Worm (Caenorhabditis elegans) whole organism, young adult: ENCODE results near the gene nhr-70.

Experiments used
- K11D2.4 ChIP-seq: fragments of 200-800 bp; sonication (Bioruptor generic); IDR thresholded peaks from 2 replicates; pipeline ENCODE4 v1.3.6; 2022; ENCODE audit warnings: missing genetic modification reagents, missing genetic modification characterization, missing compliant biosample characterization
- T07F8.4 ChIP-seq: sonication (generic microtip); optimal IDR thresholded peaks from 2 replicates; lab custom pipeline; 2016; ENCODE audit warnings: mild to moderate bottlenecking, missing genetic modification characterization, moderate library complexity, missing compliant biosample characterization
- Y67H2A.10 ChIP-seq: fragments of 200-800 bp; sonication (Bioruptor generic); conservative IDR thresholded peaks from 2 replicates; pipeline ENCODE4 v1.3.6; 2022; ENCODE audit warnings: missing genetic modification reagents, missing genetic modification characterization, missing compliant biosample characterization
- ama-1 ChIP-seq, 3 experiments: fragments of 150-350 bp in 1 of 3; sonication (generic microtip) in 2 of 3; optimal IDR thresholded peaks; 2 replicates each; lab custom pipeline; 2014 to 2018; ENCODE audit warnings: missing biosample characterization in 2 of 3, missing genetic modification characterization in 2 of 3, missing genetic modification reagents in 2 of 3
- dpl-1 ChIP-seq: fragments of 150-350 bp; optimal IDR thresholded peaks from 2 replicates; lab custom pipeline; 2014; ENCODE audit warnings: missing biosample characterization, missing genetic modification reagents, missing genetic modification characterization
- mxl-1 ChIP-seq: sonication (generic microtip); optimal IDR thresholded peaks from 2 replicates; lab custom pipeline; 2016; ENCODE audit warnings: missing genetic modification characterization, missing compliant biosample characterization
- repo-1 ChIP-seq: sonication (generic microtip); optimal IDR thresholded peaks from 2 replicates; lab custom pipeline; 2017; ENCODE audit warnings: mild to moderate bottlenecking, missing genetic modification characterization, missing compliant biosample characterization
- ztf-26 ChIP-seq: sonication (generic microtip); optimal IDR thresholded peaks from 2 replicates; lab custom pipeline; 2017; ENCODE audit warnings: missing genetic modification characterization, missing compliant biosample characterization
- ztf-28 ChIP-seq: fragments of 200-800 bp; sonication (Bioruptor generic); IDR thresholded peaks from 2 replicates; pipeline ENCODE4 v1.3.6; 2022; ENCODE audit warnings: missing genetic modification reagents, missing genetic modification characterization, missing compliant biosample characterization

ce11 chrV:18622462-18622861 lies 6.1 kb downstream of the nhr-70 start, which contains the start of gene Y69H2.1:
- TF ChIP-seq Y67H2A.10 (GFP tag; lab: Robert Waterston, UW) (no peak), ama-1 (optimal IDR thresholded peaks at IDR 0.05; lab: Kevin White, UChicago) (no peak), ama-1 (GFP tag; optimal IDR thresholded peaks at IDR 0.05; lab: Kevin White, UChicago) (no peak), repo-1 (no peak), mxl-1 (tag; lab: Kevin White, UChicago) (no peak), ztf-28 (GFP tag; lab: Robert Waterston, UW) (no peak), T07F8.4 (tag; lab: Kevin White, UChicago) (no peak), ztf-26 (tag; lab: Kevin White, UChicago) (no peak), K11D2.4 (GFP tag; lab: Robert Waterston, UW) (no peak), dpl-1 (no peak)
